Fruit fly (Drosophila melanogaster): Measurements from ENCODE around the gene csw.

The csw gene

DNA sequence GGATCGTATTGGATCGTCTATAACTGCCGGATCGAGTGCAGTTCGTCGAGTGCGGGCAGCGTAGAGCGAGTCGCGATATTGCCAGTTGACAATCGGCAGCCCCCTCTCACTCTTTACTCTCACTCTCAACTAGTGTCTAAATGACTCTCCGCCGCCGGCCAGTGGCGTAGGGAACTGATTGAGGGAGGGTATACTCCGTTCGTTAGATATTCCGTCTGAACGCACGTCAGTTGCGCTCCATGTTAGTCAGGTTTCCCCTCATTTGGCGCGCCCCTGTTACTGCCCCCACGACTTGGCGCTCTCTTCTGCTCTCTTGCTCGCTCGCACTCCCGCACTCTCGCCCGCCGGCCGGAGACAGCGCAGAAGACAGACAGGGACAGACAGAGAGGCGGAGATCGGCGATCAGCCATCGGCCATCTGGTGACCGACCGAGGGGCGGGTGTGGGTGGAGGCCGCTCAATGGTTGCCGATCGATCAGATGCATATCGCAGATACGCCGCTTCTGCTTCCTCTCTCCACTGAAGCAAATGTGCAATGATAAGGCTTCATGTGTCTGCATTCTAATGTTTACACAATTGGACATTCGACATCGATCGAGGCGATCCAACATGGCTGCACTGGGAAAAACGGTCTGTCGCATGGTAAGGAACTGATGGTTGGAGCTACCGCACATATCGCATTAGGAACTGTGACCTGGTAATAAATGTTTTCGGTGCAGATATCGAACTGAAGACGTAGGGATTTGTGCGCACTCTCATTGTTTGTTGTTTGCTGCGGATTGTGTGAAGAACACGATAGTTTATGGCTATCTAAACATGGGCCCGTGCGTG is 43.7 kb upstream of the csw start, which contains the start of gene moody (continued):
- TF ChIP-seq knrl (GFP tag; IDR thresholded peaks at IDR 0.05; ENCODE audit: partially characterized antibody) = peak; percentile 32; the same call in 1 of the 3 replicates
- TF ChIP-seq CG31224 (GFP tag; IDR thresholded peaks at IDR 0.05) = peak; percentile 96
- peak; percentile 94 for TF ChIP-seq CG1647 (GFP tag; optimal IDR thresholded peaks at IDR 0.05)
- peak; percentile 93 for TF ChIP-seq CG11504 (tag; optimal IDR thresholded peaks at IDR 0.05)
- TF ChIP-seq shn (GFP tag; optimal IDR thresholded peaks at IDR 0.05) = peak; percentile 98
- TF ChIP-seq Dek (tag; optimal IDR thresholded peaks at IDR 0.05) = peak; percentile 97
- peak; percentile 97 for TF ChIP-seq HHEX (GFP tag; optimal IDR thresholded peaks at IDR 0.05)
- peak; percentile 100 for TF ChIP-seq Gug (GFP tag; IDR thresholded peaks at IDR 0.05)
- peak; percentile 93 for TF ChIP-seq Hr3 (GFP tag; optimal IDR thresholded peaks at IDR 0.05)
- peak; percentile 92 for TF ChIP-seq CG4820 (GFP tag; optimal IDR thresholded peaks at IDR 0.05)
- peak; percentile 95 for TF ChIP-seq CG15514 (GFP tag; optimal IDR thresholded peaks at IDR 0.05)
- peak; percentile 87 for TF ChIP-seq CG10321 (GFP tag; IDR thresholded peaks at IDR 0.05)
- TF ChIP-seq CG18619 (GFP tag; optimal IDR thresholded peaks at IDR 0.05) = peak; percentile 97
- no peak for TF ChIP-seq ato (GFP tag; IDR thresholded peaks at IDR 0.05; ENCODE audit: partially characterized antibody)
- peak; percentile 96 for TF ChIP-seq klu (GFP tag; IDR thresholded peaks at IDR 0.05)
- TF ChIP-seq ind (GFP tag; optimal IDR thresholded peaks at IDR 0.05) = peak; percentile 99
- peak; percentile 16 for TF ChIP-seq BEAF-32 (GFP tag; optimal IDR thresholded peaks at IDR 0.05)
- peak; percentile 95 for TF ChIP-seq Mes4 (GFP tag; optimal IDR thresholded peaks at IDR 0.05)
- TF ChIP-seq ewg (GFP tag; optimal IDR thresholded peaks at IDR 0.05) = peak; percentile 92

DNA sequence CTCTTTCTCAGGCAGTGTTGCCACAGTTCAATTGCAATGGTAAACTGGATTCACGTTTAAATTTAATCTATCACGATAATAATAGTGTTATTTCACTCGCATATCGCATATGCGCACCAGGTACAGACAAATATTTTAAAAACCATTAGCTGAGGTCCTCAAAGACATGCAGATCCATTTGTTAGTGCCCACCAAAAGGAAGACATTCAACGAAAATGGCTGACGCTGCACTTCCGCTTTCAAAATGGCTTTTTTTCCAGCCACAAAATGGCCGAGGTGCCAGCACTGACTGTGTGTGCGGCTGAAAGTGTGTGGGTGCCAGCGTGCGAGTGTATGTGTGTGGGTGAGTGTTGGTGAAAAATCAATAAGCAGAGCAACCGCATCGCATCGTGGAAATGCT is 32.9 kb upstream of the csw start:
- TF ChIP-seq emc (GFP tag; optimal IDR thresholded peaks at IDR 0.05) = no peak
- TF ChIP-seq nerfin-1 (tag; optimal IDR thresholded peaks at IDR 0.05) = peak; percentile 66
- no peak for TF ChIP-seq maf-S (GFP tag; optimal IDR thresholded peaks at IDR 0.05)
- no peak for TF ChIP-seq jing (GFP tag; optimal IDR thresholded peaks at IDR 0.05)
- peak; percentile 18 for TF ChIP-seq Mes4 (GFP tag; optimal IDR thresholded peaks at IDR 0.05)
- no peak for TF ChIP-seq seq (GFP tag; IDR thresholded peaks at IDR 0.05)
- no peak for TF ChIP-seq Sin3A (optimal IDR thresholded peaks at IDR 0.05)
- TF ChIP-seq Poxn (GFP tag; IDR thresholded peaks at IDR 0.05) = no peak
- peak in 1 of 3 experiments; percentile 45 for TF ChIP-seq lola (GFP tag; optimal IDR thresholded peaks at IDR 0.05)
- peak; percentile 1 for TF ChIP-seq Lhr (GFP tag; optimal IDR thresholded peaks at IDR 0.05)
- no peak for TF ChIP-seq Myb (GFP tag; optimal IDR thresholded peaks at IDR 0.05)
- peak; percentile 27 for TF ChIP-seq nom (GFP tag; optimal IDR thresholded peaks at IDR 0.05)
- peak; percentile 39; the same call in 1 of the 3 replicates for TF ChIP-seq zfh1 (GFP tag; IDR thresholded peaks at IDR 0.05)
- peak; percentile 42 for TF ChIP-seq Blimp-1 (GFP tag; optimal IDR thresholded peaks at IDR 0.05)
- no peak; the same call in 1 of the 2 replicates for TF ChIP-seq Ptx1 (GFP tag; IDR thresholded peaks at IDR 0.05)
- no peak for TF ChIP-seq CG4282 (GFP tag; optimal IDR thresholded peaks at IDR 0.05)
- TF ChIP-seq Hsf (GFP tag; optimal IDR thresholded peaks at IDR 0.05) = peak; percentile 23
- peak; percentile 66 for TF ChIP-seq Deaf1 (tag; optimal IDR thresholded peaks at IDR 0.05)
- TF ChIP-seq hb (GFP tag; IDR thresholded peaks at IDR 0.05; ENCODE audit: partially characterized antibody) = no peak
- peak; percentile 36 for TF ChIP-seq BtbVII (GFP tag; optimal IDR thresholded peaks at IDR 0.05)
- no peak for TF ChIP-seq CG13287 (GFP tag; IDR thresholded peaks at IDR 0.05; ENCODE audit: partially characterized antibody)
- peak; percentile 14 for TF ChIP-seq lilli (GFP tag; optimal IDR thresholded peaks at IDR 0.05)
- peak; percentile 20 for TF ChIP-seq Sry-δ (GFP tag; optimal IDR thresholded peaks at IDR 0.05)
- no peak for TF ChIP-seq dpn (GFP tag; optimal IDR thresholded peaks at IDR 0.05)
- peak; percentile 21 for TF ChIP-seq CG12299 (tag; optimal IDR thresholded peaks at IDR 0.05)
- no peak for TF ChIP-seq Lim3 (GFP tag; IDR thresholded peaks at IDR 0.05)
- TF ChIP-seq CG10543 (GFP tag; optimal IDR thresholded peaks at IDR 0.05) = peak; percentile 39
- TF ChIP-seq CG6765 (GFP tag; optimal IDR thresholded peaks at IDR 0.05) = no peak
- peak; percentile 32 for TF ChIP-seq Fer3 (tag; optimal IDR thresholded peaks at IDR 0.05)
- no peak for TF ChIP-seq CG17612 (GFP tag; IDR thresholded peaks at IDR 0.05)

Data from whole organism, embryonic.